Worm (Caenorhabditis elegans): ENCODE measurements around the gene srw-55.

ce11 chrV:15955497-15955896 is 15.3 kb upstream of the srw-55 start, which contains the start of gene srh-186:
- TF ChIP-seq cnd-1 (tag; optimal IDR thresholded peaks at IDR 0.05): no peak
- TF ChIP-seq nhr-237 (tag; optimal IDR thresholded peaks at IDR 0.05): no peak
- no peak for TF ChIP-seq elt-3 (tag; optimal IDR thresholded peaks at IDR 0.05)
- no peak for TF ChIP-seq drap-1 (GFP tag; optimal IDR thresholded peaks at IDR 0.05)
- no peak for TF ChIP-seq bed-3 (GFP tag; optimal IDR thresholded peaks at IDR 0.05)
- no peak for TF ChIP-seq pha-4 (tag; optimal IDR thresholded peaks at IDR 0.05)
- TF ChIP-seq unc-39 (tag; optimal IDR thresholded peaks at IDR 0.05): no peak
- TF ChIP-seq elt-1 (tag; optimal IDR thresholded peaks at IDR 0.05; ENCODE audit: borderline replicate concordance, insufficient read depth): no peak
- TF ChIP-seq hlh-1 (tag; optimal IDR thresholded peaks at IDR 0.05): no peak
- TF ChIP-seq nhr-12 (tag; optimal IDR thresholded peaks at IDR 0.05): no peak
- no peak for TF ChIP-seq M03D4.4 (tag; optimal IDR thresholded peaks at IDR 0.05)
- no peak for TF ChIP-seq tbx-8 (GFP tag; optimal IDR thresholded peaks at IDR 0.05)
- no peak for TF ChIP-seq ces-1 (GFP tag; optimal IDR thresholded peaks at IDR 0.05)
